Worm (Caenorhabditis elegans) whole organism, young adult: ENCODE measurements around the gene F45E6.1.
A peak's percentile ranks its signal among the peaks of the same experiment; 100 is the strongest.

Experiments used
- B0019.2 ChIP-seq: fragments of 200-800 bp; sonication (Bioruptor generic); conservative IDR thresholded peaks from 2 replicates; pipeline ENCODE4 v1.3.6; 2022; ENCODE audit warnings: missing genetic modification reagents, missing genetic modification characterization, missing compliant biosample characterization
- B0336.3 ChIP-seq: fragments of 200-800 bp; sonication (Bioruptor generic); IDR thresholded peaks from 2 replicates; pipeline ENCODE4 v1.3.6; 2022; ENCODE audit warnings: missing genetic modification characterization, missing compliant biosample characterization
- F55B11.4 ChIP-seq: sonication (generic microtip); optimal IDR thresholded peaks from 2 replicates; lab custom pipeline; 2016; ENCODE audit warnings: missing compliant biosample characterization, missing genetic modification characterization, borderline replicate concordance; ENCODE audit not compliant: insufficient read depth
- K12H6.12 ChIP-seq: fragments of 200-800 bp; sonication (Bioruptor generic); optimal IDR thresholded peaks from 2 replicates; lab custom pipeline; 2018; ENCODE audit warnings: mild to moderate bottlenecking, missing genetic modification characterization, missing compliant biosample characterization
- T07F8.4 ChIP-seq: sonication (generic microtip); optimal IDR thresholded peaks from 2 replicates; lab custom pipeline; 2016; ENCODE audit warnings: mild to moderate bottlenecking, missing genetic modification characterization, moderate library complexity, missing compliant biosample characterization
- Y95B8A.8 ChIP-seq: fragments of 200-800 bp; sonication (Bioruptor generic); IDR thresholded peaks from 2 replicates; pipeline ENCODE4 v1.3.6; 2022; ENCODE audit warnings: missing genetic modification reagents, missing genetic modification characterization, missing compliant biosample characterization
- ZK185.1 ChIP-seq: sonication (generic microtip); optimal IDR thresholded peaks from 2 replicates; lab custom pipeline; 2016; ENCODE audit warnings: mild to moderate bottlenecking, missing genetic modification characterization, missing compliant biosample characterization; ENCODE audit not compliant: poor library complexity, severe bottlenecking
- ama-1 ChIP-seq, 3 experiments: fragments of 150-350 bp in 1 of 3; sonication (generic microtip) in 2 of 3; optimal IDR thresholded peaks; 2 replicates each; lab custom pipeline; 2014 to 2018; ENCODE audit warnings: missing biosample characterization in 2 of 3, missing genetic modification characterization in 2 of 3, missing genetic modification reagents in 2 of 3
- atf-7 ChIP-seq: sonication (generic microtip); optimal IDR thresholded peaks from 2 replicates; lab custom pipeline; 2017; ENCODE audit warnings: mild to moderate bottlenecking, missing genetic modification characterization, missing compliant biosample characterization
- athp-1 ChIP-seq: sonication (generic microtip); optimal IDR thresholded peaks from 2 replicates; lab custom pipeline; 2017; ENCODE audit warnings: mild to moderate bottlenecking, missing genetic modification characterization, missing compliant biosample characterization
- attf-5 ChIP-seq: fragments of 200-800 bp; sonication (Bioruptor generic); optimal IDR thresholded peaks from 2 replicates; lab custom pipeline; 2018; ENCODE audit warnings: mild to moderate bottlenecking, missing genetic modification characterization, missing compliant biosample characterization
- bed-1 ChIP-seq: fragments of 200-800 bp; sonication (Bioruptor generic); IDR thresholded peaks from 2 replicates; pipeline ENCODE4 v1.3.6; 2022; ENCODE audit warnings: missing genetic modification reagents, missing genetic modification characterization, missing compliant biosample characterization
- ceh-100 ChIP-seq: fragments of 200-800 bp; sonication (Bioruptor generic); IDR thresholded peaks from 2 replicates; pipeline ENCODE4 v1.3.6; 2022; ENCODE audit warnings: missing genetic modification reagents, missing genetic modification characterization, missing compliant biosample characterization
- ceh-58 ChIP-seq: fragments of 200-800 bp; sonication (Bioruptor generic); IDR thresholded peaks from 2 replicates; pipeline ENCODE4 v1.3.6; 2022; ENCODE audit warnings: missing genetic modification characterization, missing compliant biosample characterization
- efl-1 ChIP-seq: fragments of 150-350 bp; optimal IDR thresholded peaks from 2 replicates; lab custom pipeline; 2014; ENCODE audit warnings: missing biosample characterization, missing genetic modification reagents, missing genetic modification characterization
- egl-18 ChIP-seq: fragments of 200-800 bp; sonication (Bioruptor generic); IDR thresholded peaks from 2 replicates; pipeline ENCODE4 v1.3.6; 2022; ENCODE audit warnings: missing genetic modification reagents, missing genetic modification characterization, missing compliant biosample characterization
- fkh-3 ChIP-seq: sonication (generic microtip); optimal IDR thresholded peaks from 2 replicates; lab custom pipeline; 2016; ENCODE audit warnings: mild to moderate bottlenecking, missing genetic modification characterization, missing compliant biosample characterization
- hmg-20 ChIP-seq: fragments of 200-800 bp; sonication (Bioruptor generic); IDR thresholded peaks from 2 replicates; pipeline ENCODE4 v1.3.6; 2022; ENCODE audit warnings: missing genetic modification reagents, missing genetic modification characterization, missing compliant biosample characterization
- hsf-1 ChIP-seq: fragments of 200-800 bp; sonication (Bioruptor generic); IDR thresholded peaks from 2 replicates; pipeline ENCODE4 v1.3.6; 2022; ENCODE audit warnings: missing genetic modification reagents, missing genetic modification characterization, missing compliant biosample characterization
- let-526 ChIP-seq: fragments of 200-800 bp; sonication (Bioruptor generic); IDR thresholded peaks from 2 replicates; pipeline ENCODE4 v1.3.6; 2022; ENCODE audit warnings: missing genetic modification reagents, missing genetic modification characterization, missing compliant biosample characterization
- lin-26 ChIP-seq: fragments of 200-800 bp; sonication (Bioruptor generic); IDR thresholded peaks from 2 replicates; pipeline ENCODE4 v1.3.6; 2022; ENCODE audit warnings: missing genetic modification reagents, missing genetic modification characterization, missing compliant biosample characterization
- lin-40 ChIP-seq: sonication (generic microtip); optimal IDR thresholded peaks from 2 replicates; lab custom pipeline; 2016; ENCODE audit warnings: missing genetic modification characterization, mild to moderate bottlenecking, missing compliant biosample characterization, missing genotype, missing genetic modification reagents
- lsl-1 ChIP-seq: fragments of 200-800 bp; sonication (Bioruptor generic); optimal IDR thresholded peaks from 2 replicates; lab custom pipeline; 2018; ENCODE audit warnings: mild to moderate bottlenecking, missing genetic modification characterization, moderate library complexity, missing compliant biosample characterization
- madf-6 ChIP-seq: fragments of 200-800 bp; sonication (Bioruptor generic); IDR thresholded peaks from 2 replicates; pipeline ENCODE4 v1.3.6; 2022; ENCODE audit warnings: missing genetic modification reagents, missing genetic modification characterization, missing compliant biosample characterization
- nfya-2 ChIP-seq: fragments of 200-800 bp; sonication (Bioruptor generic); IDR thresholded peaks from 2 replicates; pipeline ENCODE4 v1.3.6; 2022; ENCODE audit warnings: missing genetic modification reagents, missing genetic modification characterization, missing compliant biosample characterization
- nfyb-1 ChIP-seq: fragments of 200-800 bp; sonication (Bioruptor generic); IDR thresholded peaks from 2 replicates; pipeline ENCODE4 v1.3.6; 2022; ENCODE audit warnings: missing genetic modification reagents, missing genetic modification characterization, missing compliant biosample characterization
- nhr-179 ChIP-seq: sonication (generic microtip); optimal IDR thresholded peaks from 2 replicates; lab custom pipeline; 2016; ENCODE audit warnings: mild to moderate bottlenecking, missing genetic modification characterization, missing compliant biosample characterization
- nhr-27 ChIP-seq: fragments of 200-800 bp; sonication (Bioruptor generic); optimal IDR thresholded peaks from 2 replicates; lab custom pipeline; 2018; ENCODE audit warnings: mild to moderate bottlenecking, missing genetic modification characterization, moderate library complexity, missing compliant biosample characterization
- nhr-90 ChIP-seq: sonication (generic microtip); optimal IDR thresholded peaks from 2 replicates; lab custom pipeline; 2016; ENCODE audit warnings: missing genotype, mild to moderate bottlenecking, missing genetic modification characterization, missing compliant biosample characterization
- pbrm-1 ChIP-seq: fragments of 200-800 bp; sonication (Bioruptor generic); IDR thresholded peaks from 2 replicates; pipeline ENCODE4 v1.3.6; 2022; ENCODE audit warnings: missing genetic modification reagents, missing genetic modification characterization, missing compliant biosample characterization
- rcor-1 ChIP-seq: fragments of 200-800 bp; sonication (Bioruptor generic); IDR thresholded peaks from 2 replicates; pipeline ENCODE4 v1.3.6; 2022; ENCODE audit warnings: missing genetic modification reagents, missing genetic modification characterization, missing compliant biosample characterization
- rec-8 ChIP-seq, 2 experiments: sonication (generic microtip); optimal IDR thresholded peaks; 2 replicates each; lab custom pipeline; 2016; ENCODE audit warnings: mild to moderate bottlenecking in 2 of 2, missing genetic modification characterization in 2 of 2, missing genetic modification reagents in 2 of 2, missing genotype in 2 of 2, missing biosample characterization in 1 of 2, missing compliant biosample characterization in 1 of 2, moderate library complexity in 1 of 2
- rpc-1 ChIP-seq, 2 experiments: fragments of 150-350 bp in 1 of 2; sonication (generic microtip) in 1 of 2; optimal IDR thresholded peaks; 2 replicates each; lab custom pipeline; 2014 to 2018; ENCODE audit warnings: missing biosample characterization in 1 of 2, missing genetic modification characterization in 1 of 2, missing genetic modification reagents in 1 of 2, missing genotype in 1 of 2
- snpc-3.4 ChIP-seq: sonication (generic microtip); optimal IDR thresholded peaks from 2 replicates; lab custom pipeline; 2017; ENCODE audit warnings: missing genetic modification characterization, mild to moderate bottlenecking, missing compliant biosample characterization, antibody characterized with exemption, moderate library complexity, missing genotype, missing genetic modification reagents
- snpc-4 ChIP-seq, 5 experiments: fragments of 150-350 bp in 1 of 5; sonication (generic microtip) in 4 of 5; optimal IDR thresholded peaks; 2 replicates each; lab custom pipeline; 2014 to 2018; ENCODE audit warnings: missing genetic modification characterization in 5 of 5, missing biosample characterization in 3 of 5, antibody characterized with exemption in 2 of 5, mild to moderate bottlenecking in 2 of 5, missing compliant biosample characterization in 2 of 5, missing genotype in 2 of 5, moderate library complexity in 2 of 5, missing genetic modification reagents in 1 of 5
- somi-1 ChIP-seq: fragments of 200-800 bp; sonication (Bioruptor generic); optimal IDR thresholded peaks from 2 replicates; lab custom pipeline; 2018; ENCODE audit warnings: mild to moderate bottlenecking, missing genetic modification characterization, missing compliant biosample characterization
- unc-130 ChIP-seq: sonication (generic microtip); optimal IDR thresholded peaks from 2 replicates; lab custom pipeline; 2016; ENCODE audit warnings: missing genetic modification reagents, missing genetic modification characterization, missing compliant biosample characterization
- xnd-1 ChIP-seq: sonication (generic microtip); optimal IDR thresholded peaks from 2 replicates; lab custom pipeline; 2016; ENCODE audit warnings: missing genotype, missing genetic modification reagents, missing genetic modification characterization, missing compliant biosample characterization
- ztf-28 ChIP-seq: fragments of 200-800 bp; sonication (Bioruptor generic); IDR thresholded peaks from 2 replicates; pipeline ENCODE4 v1.3.6; 2022; ENCODE audit warnings: missing genetic modification reagents, missing genetic modification characterization, missing compliant biosample characterization

Gene F45E6.1

DNA sequence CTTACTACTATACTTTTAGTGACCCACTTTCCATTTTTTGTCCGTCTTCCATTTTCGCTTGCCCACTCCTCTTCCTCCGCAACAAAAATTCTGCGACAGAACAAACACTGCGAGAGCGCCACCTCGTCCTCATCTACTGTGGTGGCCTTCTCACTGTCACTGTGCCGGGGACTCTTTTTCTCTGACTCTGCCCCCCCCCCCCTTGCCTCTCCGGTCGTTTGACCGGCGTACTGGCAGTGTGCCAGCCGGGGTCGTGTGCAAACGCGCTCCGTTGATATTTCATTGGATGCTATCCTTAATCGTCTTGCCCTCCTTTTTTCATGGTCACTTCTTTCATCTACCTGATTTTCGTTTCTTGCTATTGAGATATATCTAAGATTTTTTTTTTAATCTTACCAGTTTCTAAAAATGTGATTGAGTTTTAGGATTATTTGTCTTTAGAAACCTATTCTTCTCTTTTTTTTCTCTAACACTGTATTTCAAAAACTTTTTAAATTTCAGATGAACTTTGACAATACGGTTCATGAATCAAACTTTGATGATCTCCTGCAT lies 3.3 kb upstream of the F45E6.1 start, which contains the start of gene atf-6 (continued):
- TF ChIP-seq atf-7 (tag; lab: Kevin White, UChicago) (peak; percentile 45), snpc-4 (GFP tag; optimal IDR thresholded peaks at IDR 0.05; lab: Kevin White, UChicago) (no peak), snpc-4 (tag; optimal IDR thresholded peaks at IDR 0.05; lab: Kevin White, UChicago) (peak in 1 of 4 experiments; percentile 27), somi-1 (GFP tag; lab: Kevin White, UChicago) (no peak)
- TF ChIP-seq, all 124 proteins: peak for 36

DNA sequence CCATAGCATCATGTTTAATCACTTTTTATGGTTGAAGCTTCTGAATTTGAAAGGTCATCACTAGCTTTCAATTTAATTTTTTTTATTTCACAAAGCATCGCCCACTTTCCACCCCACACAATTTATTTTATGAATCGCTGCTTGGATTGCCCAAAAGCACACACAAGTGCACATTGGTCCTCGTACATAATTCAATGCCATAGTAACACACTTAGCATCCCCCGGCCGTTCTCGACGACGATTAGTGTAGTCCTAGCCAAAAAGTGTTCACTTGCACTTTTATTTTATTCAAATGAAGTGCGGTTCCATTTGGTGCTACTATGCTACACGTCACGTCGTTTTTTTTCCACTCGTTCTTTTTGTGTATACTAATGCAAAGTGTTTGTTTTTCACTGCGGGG lies 1.8 kb upstream of the F45E6.1 start:
- TF ChIP-seq let-526 (GFP tag; lab: Robert Waterston, UW) (no peak), ceh-100 (GFP tag; lab: Robert Waterston, UW) (no peak), nfyb-1 (GFP tag; lab: Robert Waterston, UW) (no peak), B0336.3 (no peak), unc-130 (no peak), rcor-1 (GFP tag; lab: Robert Waterston, UW) (no peak), hsf-1 (GFP tag; lab: Robert Waterston, UW) (no peak), Y95B8A.8 (GFP tag; lab: Robert Waterston, UW) (no peak), B0019.2 (GFP tag; lab: Robert Waterston, UW) (no peak), efl-1 (GFP tag; lab: Kevin White, UChicago) (no peak), madf-6 (no peak), F55B11.4 (no peak), fkh-3 (tag; lab: Kevin White, UChicago) (no peak), T07F8.4 (tag; lab: Kevin White, UChicago) (no peak)

DNA sequence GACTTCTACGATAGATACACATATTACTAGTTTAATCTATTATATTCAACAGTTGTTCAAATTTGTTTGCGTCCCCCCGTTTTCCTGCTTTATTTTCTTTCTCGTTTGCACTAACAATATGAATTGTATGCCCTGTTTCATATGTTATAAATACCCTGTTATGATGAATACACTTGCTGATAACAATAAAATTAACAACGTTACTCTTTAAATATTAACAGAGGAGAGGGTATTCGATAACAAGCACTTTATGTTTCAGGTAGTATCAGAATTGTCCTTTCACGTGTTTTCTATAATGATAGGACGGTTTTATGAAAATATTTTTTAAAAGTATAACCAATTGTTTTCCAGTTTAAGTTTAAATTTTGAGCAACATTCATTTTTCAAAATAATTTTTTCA lies 1.2 kb upstream of the F45E6.1 start:
- no peak for TF ChIP-seq lin-26 (GFP tag; lab: Robert Waterston, UW)
- no peak for TF ChIP-seq K12H6.12 (tag; lab: Kevin White, UChicago)
- no peak for TF ChIP-seq rec-8 (tag; optimal IDR thresholded peaks at IDR 0.05; lab: Kevin White, UChicago)
- TF ChIP-seq rpc-1 (optimal IDR thresholded peaks at IDR 0.05; lab: Kevin White, UChicago): no peak
- TF ChIP-seq rpc-1 (tag; optimal IDR thresholded peaks at IDR 0.05; lab: Kevin White, UChicago): no peak

DNA sequence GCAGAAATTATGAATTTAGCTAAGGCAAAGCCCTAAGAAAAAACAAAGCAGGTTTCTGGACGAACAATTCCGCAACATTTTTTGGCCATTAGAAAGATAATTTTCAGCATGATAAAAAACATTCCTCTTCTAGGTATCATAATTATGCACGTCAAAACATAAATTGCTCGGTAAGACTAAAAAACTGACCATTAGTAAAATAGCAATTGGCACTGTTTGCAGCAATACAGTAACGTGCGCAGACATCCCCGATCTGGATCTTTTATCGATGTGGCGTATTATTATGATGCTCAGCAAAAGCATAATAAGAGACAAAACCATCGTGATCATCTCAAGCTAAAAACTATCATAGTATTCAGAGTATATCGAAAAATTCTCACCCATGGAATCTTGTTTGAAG lies 829 bp downstream of the F45E6.1 start:
- TF ChIP-seq ceh-58 (GFP tag; lab: Robert Waterston, UW) (no peak), lin-40 (tag; lab: Kevin White, UChicago) (no peak), lsl-1 (GFP tag; lab: Kevin White, UChicago) (no peak), egl-18 (GFP tag; lab: Robert Waterston, UW) (no peak), ama-1 (optimal IDR thresholded peaks at IDR 0.05; lab: Kevin White, UChicago) (no peak), ama-1 (GFP tag; optimal IDR thresholded peaks at IDR 0.05; lab: Kevin White, UChicago) (no peak), athp-1 (tag; lab: Kevin White, UChicago) (no peak), nfya-2 (GFP tag; lab: Robert Waterston, UW) (no peak), nhr-179 (tag; lab: Kevin White, UChicago) (no peak), bed-1 (no peak), snpc-3.4 (tag; lab: Kevin White, UChicago) (no peak), pbrm-1 (GFP tag; lab: Robert Waterston, UW) (no peak), xnd-1 (no peak), attf-5 (GFP tag; lab: Kevin White, UChicago) (no peak), ZK185.1 (tag; lab: Kevin White, UChicago) (no peak), unc-130 (no peak), snpc-4 (GFP tag; optimal IDR thresholded peaks at IDR 0.05; lab: Kevin White, UChicago) (no peak), snpc-4 (tag; optimal IDR thresholded peaks at IDR 0.05; lab: Kevin White, UChicago) (no peak), ztf-28 (no peak), nhr-90 (tag; lab: Kevin White, UChicago) (no peak), nhr-27 (tag; lab: Kevin White, UChicago) (no peak), hmg-20 (GFP tag; lab: Robert Waterston, UW) (no peak)
